Fruit fly (Drosophila melanogaster) ovary, adult (tissue): ENCODE results near the gene Flad2.
A peak's percentile ranks its signal among the peaks of the same experiment; 100 is the strongest.
"Not testable (repeated sequence)": the region's sequence is repeated elsewhere in the genome, so short reads cannot be mapped to it uniquely, and the experiment has no call there.

Experiments
- CG17801 ChIP-seq: fragments of 200-800 bp; optimal IDR thresholded peaks from 2 replicates; lab custom pipeline; 2019; ENCODE audit warnings: missing biosample characterization, mild to moderate bottlenecking, missing genetic modification characterization, moderate library complexity; ENCODE audit not compliant: partially characterized antibody

The Flad2 gene

dm6 chr2L:13411566-13411965 lies 753 bp upstream of the Flad2 start, which contains the start of gene Vm34Ca:
Gene Vm34Ca, minus strand, starts transcription at chr2L:13411631.
- peak; percentile 68 for TF ChIP-seq CG17801 (GFP tag; lab: Kevin White, UChicago)

- TF ChIP-seq CG17801 (GFP tag; lab: Kevin White, UChicago): no peak
These were observed 2.5 kb downstream of the Flad2 start, which contains the start of the genes CG16956, CG42784 and CG43850 for dm6 chr2L:13414525-13415481. Gene CG16956, minus strand, starts transcription at chr2L:13414575. Gene CG42784, plus strand, starts transcription at chr2L:13415431. Gene CG43850, plus strand, starts transcription at chr2L:13415431.

dm6 chr2L:13430919-13431502 lies 18.7 kb downstream of the Flad2 start:
- TF ChIP-seq CG17801 (GFP tag; lab: Kevin White, UChicago): no peak

- TF ChIP-seq CG17801 (GFP tag; lab: Kevin White, UChicago): no peak
These were observed 22.7 kb downstream of the Flad2 start, which contains the start of gene Tehao for dm6 chr2L:13434795-13435634. Gene Tehao, plus strand, starts transcription at chr2L:13435622.

- no peak for TF ChIP-seq CG17801 (GFP tag; lab: Kevin White, UChicago)
These were observed 24.5 kb downstream of the Flad2 start for dm6 chr2L:13436791-13437190.

dm6 chr2L:13445249-13445846 lies 33.0 kb downstream of the Flad2 start, which contains the start of gene Hacd2:
Gene Hacd2, minus strand, starts transcription at chr2L:13445651.
- peak; percentile 21 for TF ChIP-seq CG17801 (GFP tag; lab: Kevin White, UChicago)

dm6 chr2L:13449397-13449796 lies 37.1 kb downstream of the Flad2 start, which contains the start of gene Hsp60D:
Gene Hsp60D, minus strand, starts transcription at chr2L:13449497.
- TF ChIP-seq CG17801 (GFP tag; lab: Kevin White, UChicago): not testable (repeated sequence)

- TF ChIP-seq CG17801 (GFP tag; lab: Kevin White, UChicago): no peak
These were observed 44.8 kb downstream of the Flad2 start, which contains the start of gene CG42809 for dm6 chr2L:13457037-13457547. Gene CG42809, plus strand, starts transcription at chr2L:13457497.

- TF ChIP-seq CG17801 (GFP tag; lab: Kevin White, UChicago): no peak
These were observed 46.8 kb downstream of the Flad2 start, which contains the start of gene CG42810 for dm6 chr2L:13458991-13459731. Gene CG42810, plus strand, starts transcription at chr2L:13459681.

dm6 chr2L:13460911-13461866 lies 48.9 kb downstream of the Flad2 start, which contains the start of gene CG46308:
Gene CG46308, plus strand, starts transcription at chr2L:13461774.
- no peak for TF ChIP-seq CG17801 (GFP tag; lab: Kevin White, UChicago)
